Worm (Caenorhabditis elegans) whole organism, mixed stage, embryonic: ENCODE results near the gene moa-2.

Source experiments
- lin-32 ChIP-seq: fragments of 200-800 bp; sonication (Bioruptor generic); optimal IDR thresholded peaks from 2 replicates; lab custom pipeline; 2018; ENCODE audit warnings: mild to moderate bottlenecking, missing genetic modification characterization, missing compliant biosample characterization
- lsy-2 ChIP-seq: fragments of 150-350 bp; optimal IDR thresholded peaks from 2 replicates; lab custom pipeline; 2014; ENCODE audit warnings: missing biosample characterization, missing genetic modification characterization
- mab-5 ChIP-seq: fragments of 150-350 bp; optimal IDR thresholded peaks from 2 replicates; lab custom pipeline; 2014; ENCODE audit warnings: missing biosample characterization, missing genetic modification characterization
- snpc-4 ChIP-seq: fragments of 150-350 bp; optimal IDR thresholded peaks from 2 replicates; lab custom pipeline; 2014; ENCODE audit warnings: missing biosample characterization, missing genetic modification characterization

ce11 chrII:7676307-7676905, 22.4 kb downstream of the moa-2 start:
- TF ChIP-seq snpc-4 (tag; lab: Kevin White, UChicago), result no peak
- TF ChIP-seq lin-32 (GFP tag; lab: Kevin White, UChicago), result no peak
- TF ChIP-seq mab-5 (tag; lab: Kevin White, UChicago), result no peak
- TF ChIP-seq lsy-2 (tag; lab: Kevin White, UChicago), result no peak
